Fruit fly (Drosophila melanogaster) S2 (cell line): ENCODE measurements around the gene Atg8b.

ENCODE experiments used
- CG8478 ChIP-seq: fragments of >200 bp; optimal IDR thresholded peaks from 2 replicates; lab custom pipeline; 2018
- CTCF ChIP-seq, 2 experiments: fragments of >200 bp; optimal IDR thresholded peaks; 2 replicates each; lab custom pipeline; 2018

DNA sequence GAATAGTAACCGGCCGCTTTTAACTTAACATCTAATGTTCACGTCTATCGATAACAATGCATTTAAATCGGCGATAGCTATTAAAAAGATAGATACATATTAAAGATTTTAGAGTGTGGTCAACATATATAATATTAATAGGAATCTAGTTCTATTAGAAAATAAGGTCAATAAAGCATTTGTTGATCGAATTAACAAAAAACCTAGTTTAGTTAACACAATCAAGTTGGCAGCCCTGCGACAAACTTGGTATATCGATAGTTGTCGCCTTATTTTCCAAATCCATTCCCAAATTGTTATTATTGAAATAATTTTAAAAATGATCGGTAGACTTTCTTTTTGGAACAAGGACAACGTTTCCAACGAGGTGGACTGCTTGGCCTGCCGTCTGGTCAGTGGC is 40.0 kb downstream of the Atg8b start, which contains the start of the genes CG31251 and CG31360:
- TF ChIP-seq CG8478 (lab: Kevin White, UChicago) (no peak), CTCF (optimal IDR thresholded peaks at IDR 0.05; lab: Kevin White, UChicago) (no peak)
